Fruit fly (Drosophila melanogaster) whole organism, pupa: ENCODE data around the gene CG46515.
"Not testable (repeated sequence)": the region's sequence is repeated elsewhere in the genome, so short reads cannot be mapped to it uniquely, and the experiment has no call there.

Source experiments
- CG10348 ChIP-seq: fragments of 200-800 bp; sonication (Bioruptor generic); IDR thresholded peaks from 2 replicates; pipeline ENCODE4 v1.3.6; 2022; ENCODE audit warnings: missing biosample characterization, missing genetic modification characterization
- CG12605 ChIP-seq: fragments of 200-800 bp; sonication (Bioruptor generic); IDR thresholded peaks from 2 replicates; pipeline ENCODE4 v1.3.6; 2022; ENCODE audit warnings: missing biosample characterization, missing genetic modification characterization
- CG13204 ChIP-seq: fragments of 200-800 bp; sonication (Bioruptor generic); optimal IDR thresholded peaks from 2 replicates; lab custom pipeline; 2018; ENCODE audit warnings: missing biosample characterization, mild to moderate bottlenecking, missing genetic modification characterization, moderate library complexity
- CG14655 ChIP-seq: fragments of 200-800 bp; sonication (Bioruptor generic); optimal IDR thresholded peaks from 3 replicates; lab custom pipeline; 2017; ENCODE audit warnings: mild to moderate bottlenecking, missing biosample characterization, missing genetic modification reagents, missing genetic modification characterization
- CG17806 ChIP-seq: fragments of 200-800 bp; sonication (Bioruptor generic); optimal IDR thresholded peaks from 2 replicates; lab custom pipeline; 2018; ENCODE audit warnings: missing biosample characterization, mild to moderate bottlenecking, missing genetic modification characterization, moderate library complexity
- CG34367 ChIP-seq: fragments of 200-800 bp; sonication (Bioruptor generic); optimal IDR thresholded peaks from 2 replicates; lab custom pipeline; 2018; ENCODE audit warnings: missing biosample characterization, mild to moderate bottlenecking, missing genetic modification characterization
- CG8301 ChIP-seq: fragments of 200-800 bp; sonication (Bioruptor generic); optimal IDR thresholded peaks from 2 replicates; lab custom pipeline; 2018; ENCODE audit warnings: missing biosample characterization, mild to moderate bottlenecking, missing genetic modification characterization
- CG9948 ChIP-seq: fragments of 200-800 bp; sonication (Bioruptor generic); optimal IDR thresholded peaks from 2 replicates; lab custom pipeline; 2018; ENCODE audit warnings: missing biosample characterization, mild to moderate bottlenecking, missing genetic modification characterization, moderate library complexity
- EcR ChIP-seq: fragments of 200-800 bp; sonication (Bioruptor generic); optimal IDR thresholded peaks from 3 replicates; lab custom pipeline; 2019; ENCODE audit warnings: missing biosample characterization, missing genetic modification characterization, mild to moderate bottlenecking, moderate library complexity, missing genetic modification reagents
- Pif1A ChIP-seq: fragments of 200-800 bp; sonication (Bioruptor generic); optimal IDR thresholded peaks from 3 replicates; lab custom pipeline; 2016; ENCODE audit warnings: missing biosample characterization, missing genetic modification characterization
- Pif1B ChIP-seq: fragments of 200-800 bp; sonication (Bioruptor generic); optimal IDR thresholded peaks from 3 replicates; lab custom pipeline; 2016; ENCODE audit warnings: missing biosample characterization, missing genetic modification characterization
- Snoo ChIP-seq: fragments of 200-800 bp; sonication (Bioruptor generic); optimal IDR thresholded peaks from 3 replicates; lab custom pipeline; 2017; ENCODE audit warnings: missing biosample characterization, mild to moderate bottlenecking, missing genetic modification characterization, inconsistent platforms
- fd96Ca ChIP-seq: fragments of 200-800 bp; sonication (Bioruptor generic); IDR thresholded peaks from 3 replicates; pipeline ENCODE4 v1.3.6; 2022; ENCODE audit warnings: missing biosample characterization, missing genetic modification characterization
- rn ChIP-seq: fragments of 200-800 bp; sonication (Bioruptor generic); IDR thresholded peaks from 2 replicates; pipeline ENCODE4 v1.3.6; 2022; ENCODE audit warnings: missing biosample characterization, missing genetic modification characterization

DNA sequence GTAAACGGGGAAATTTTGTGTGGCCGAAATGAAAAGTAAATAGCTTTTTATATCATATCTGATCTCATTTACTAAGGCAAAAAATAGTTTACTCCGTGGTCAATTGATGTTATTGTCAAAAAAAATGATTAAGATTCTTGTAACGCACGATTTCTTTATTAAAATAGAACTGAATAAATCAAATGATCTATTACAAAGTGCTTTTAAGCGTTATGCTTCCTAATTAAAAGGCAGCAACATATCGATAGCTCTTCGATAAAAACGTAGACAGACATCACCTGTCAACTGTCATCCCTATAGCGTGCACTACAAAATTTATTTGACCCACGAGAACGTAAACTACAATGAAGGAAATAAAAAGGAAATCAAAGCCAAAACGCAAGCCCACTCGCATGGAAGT, 34.6 kb upstream of the CG46515 start, which contains the start of gene CG46508:
- TF ChIP-seq EcR (GFP tag; lab: Kevin White, UChicago); fd96Ca (GFP tag; lab: Robert Waterston, UW); CG8301; CG34367 (tag; lab: Kevin White, UChicago); Pif1B (GFP tag; lab: Kevin White, UChicago); CG13204 (GFP tag; lab: Kevin White, UChicago); CG9948 (tag; lab: Kevin White, UChicago); CG14655; CG17806 (tag; lab: Kevin White, UChicago); Snoo; CG10348; CG12605 (GFP tag; lab: Robert Waterston, UW); Pif1A; rn (GFP tag; lab: Robert Waterston, UW): not testable (repeated sequence)
